Worm (Caenorhabditis elegans): Measurements from ENCODE around the gene fln-2.
A peak's percentile ranks its signal among the peaks of the same experiment; 100 is the strongest.

Gene fln-2

DNA sequence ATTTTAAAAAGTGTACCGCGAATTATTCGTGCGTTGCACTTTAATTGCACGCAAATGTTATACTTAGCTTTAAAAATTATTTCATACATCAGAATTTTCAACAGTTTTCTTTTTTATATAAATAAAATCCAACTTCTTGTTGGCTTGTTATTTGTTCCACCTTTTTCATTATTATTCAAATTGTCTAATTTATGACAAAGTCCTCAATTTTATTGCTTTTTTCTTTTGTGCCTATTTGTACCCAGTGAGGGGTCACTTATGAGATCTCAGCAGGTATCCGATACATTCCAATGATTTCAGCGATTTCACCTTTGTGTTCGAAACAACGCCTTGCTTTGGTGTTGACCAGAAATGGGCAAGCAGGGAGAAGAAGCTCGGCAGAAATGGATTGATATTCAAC lies at the start of gene fln-2:
Gene fln-2 (plus strand): TSS at position 301 of the 400 bp plus-strand sequence.
- no peak for TF ChIP-seq him-1 (tag; optimal IDR thresholded peaks at IDR 0.05)
- no peak for TF ChIP-seq W03F9.2 (tag; optimal IDR thresholded peaks at IDR 0.05)
- TF ChIP-seq dao-5 (tag; optimal IDR thresholded peaks at IDR 0.05) = no peak

DNA sequence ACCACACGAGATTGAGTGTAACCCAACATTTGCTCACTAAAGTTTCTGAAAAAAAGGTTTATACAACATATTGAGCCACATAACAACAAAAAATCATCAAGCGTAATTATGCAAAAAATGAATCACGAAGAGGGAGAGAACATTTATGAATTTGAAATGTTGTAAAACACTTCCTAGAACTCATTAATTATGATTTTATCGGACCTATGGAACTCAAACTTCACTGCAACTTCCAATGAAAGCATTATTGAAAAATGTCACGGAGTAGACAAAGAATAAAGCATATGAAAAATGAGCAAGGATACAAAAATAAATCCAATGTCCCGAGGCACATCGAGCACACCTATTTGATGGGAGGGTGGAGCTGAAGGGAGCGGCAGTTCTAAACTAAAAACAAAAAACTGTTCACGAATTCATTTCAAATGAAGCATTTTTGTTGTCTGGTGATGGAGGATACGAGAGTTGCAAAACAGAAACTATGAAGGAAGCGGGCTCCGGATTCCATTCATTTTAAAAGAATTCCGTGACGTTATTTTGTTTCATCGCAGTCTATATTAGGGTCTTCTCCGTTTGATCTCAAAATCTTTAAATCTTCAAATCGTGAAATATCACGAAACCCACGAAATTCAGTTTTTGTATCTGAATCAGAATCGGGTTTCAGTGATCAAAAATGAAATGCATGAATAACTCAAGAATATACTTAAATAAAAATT lies 47.5 kb upstream of the fln-2 start, which contains the start of gene flp-20:
Gene flp-20 (minus strand): TSS at position 51 of the 713 bp plus-strand sequence.
- TF ChIP-seq dao-5 (tag; optimal IDR thresholded peaks at IDR 0.05) (no peak), him-1 (tag; optimal IDR thresholded peaks at IDR 0.05) (no peak), W03F9.2 (tag; optimal IDR thresholded peaks at IDR 0.05) (no peak)

DNA sequence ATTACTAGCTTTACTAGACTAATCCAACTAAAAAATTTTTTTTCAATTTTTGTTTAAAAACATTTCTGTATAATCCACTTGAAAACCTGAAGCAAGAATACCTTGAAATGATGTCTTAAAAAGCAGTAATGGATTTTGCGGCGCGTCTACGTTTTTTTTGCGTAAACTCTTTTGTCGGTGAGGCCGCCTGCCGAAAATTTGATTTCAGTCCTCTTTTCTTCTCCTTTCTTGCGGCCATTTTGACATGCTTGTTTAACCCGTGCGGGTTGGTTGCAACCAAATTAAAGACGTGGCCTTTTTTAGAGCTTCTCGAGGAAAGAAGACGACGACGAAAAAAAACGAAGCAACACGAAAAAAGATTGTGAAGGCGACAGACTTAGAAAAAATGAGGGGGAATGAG lies 36.4 kb upstream of the fln-2 start:
- TF ChIP-seq dao-5 (tag; optimal IDR thresholded peaks at IDR 0.05) = no peak
- TF ChIP-seq him-1 (tag; optimal IDR thresholded peaks at IDR 0.05) = no peak
- no peak for TF ChIP-seq W03F9.2 (tag; optimal IDR thresholded peaks at IDR 0.05)

DNA sequence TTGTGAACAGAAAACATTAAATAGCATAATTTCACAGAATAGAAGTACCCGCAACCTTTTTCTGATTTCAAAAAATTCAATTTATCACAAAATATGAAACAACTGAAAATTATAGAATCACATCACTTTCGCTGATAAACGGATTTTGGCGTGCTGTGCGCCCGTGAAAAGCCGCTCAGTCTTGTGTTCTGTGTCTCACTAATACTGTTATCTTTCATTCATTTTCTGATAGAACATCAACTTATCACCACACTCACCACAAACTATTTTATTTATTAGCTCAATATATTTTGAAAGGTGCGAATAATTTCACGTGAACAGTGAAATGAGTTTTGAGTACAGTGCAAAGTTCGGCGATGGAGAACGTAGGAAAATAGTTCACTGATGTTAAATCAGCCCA lies 33.4 kb upstream of the fln-2 start:
- TF ChIP-seq him-1 (tag; optimal IDR thresholded peaks at IDR 0.05) = no peak
- no peak for TF ChIP-seq dao-5 (tag; optimal IDR thresholded peaks at IDR 0.05)
- TF ChIP-seq W03F9.2 (tag; optimal IDR thresholded peaks at IDR 0.05) = no peak

DNA sequence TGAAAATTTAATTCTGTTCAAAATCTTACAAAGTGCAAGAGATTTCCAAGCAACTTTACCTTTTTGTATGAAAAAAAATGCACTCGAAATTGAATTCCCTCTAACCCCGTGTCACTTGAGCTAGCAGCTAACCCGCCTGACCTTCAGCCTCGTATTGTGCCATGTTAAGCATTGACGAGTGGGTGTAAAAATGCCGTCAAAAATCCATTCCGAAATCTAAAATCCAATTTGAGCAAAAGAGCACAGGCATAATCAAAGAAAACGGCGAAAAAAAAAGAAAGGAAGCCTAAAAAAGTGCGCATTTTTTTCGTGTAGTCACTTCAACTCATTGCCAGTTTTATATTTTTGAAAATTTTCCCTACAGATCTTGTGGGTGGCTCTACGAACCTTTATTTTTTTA lies 33.0 kb upstream of the fln-2 start, which contains the start of gene pkc-2:
Gene pkc-2 (plus strand): TSS at position 318 of the 400 bp plus-strand sequence.
- TF ChIP-seq W03F9.2 (tag; optimal IDR thresholded peaks at IDR 0.05) (no peak), him-1 (tag; optimal IDR thresholded peaks at IDR 0.05) (no peak), dao-5 (tag; optimal IDR thresholded peaks at IDR 0.05) (no peak)

DNA sequence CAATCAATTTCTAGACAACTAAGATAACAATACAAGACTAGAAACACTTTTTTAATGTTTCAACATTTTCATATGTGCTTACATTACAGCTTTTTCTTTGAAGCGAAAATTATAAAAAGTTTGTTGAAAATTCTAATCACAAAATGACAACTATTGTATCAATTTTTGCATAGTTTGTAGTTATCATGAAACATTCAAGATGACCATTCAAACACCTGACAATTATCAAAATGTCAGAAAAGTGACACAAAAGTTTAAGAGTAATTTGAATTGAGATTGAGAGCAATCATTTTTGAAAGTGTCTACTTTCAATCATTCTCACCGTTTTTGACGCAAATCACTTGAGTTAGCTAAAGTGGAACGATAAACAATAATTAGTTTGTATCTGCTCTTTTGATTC lies 27.6 kb upstream of the fln-2 start:
- no peak for TF ChIP-seq him-1 (tag; optimal IDR thresholded peaks at IDR 0.05)

DNA sequence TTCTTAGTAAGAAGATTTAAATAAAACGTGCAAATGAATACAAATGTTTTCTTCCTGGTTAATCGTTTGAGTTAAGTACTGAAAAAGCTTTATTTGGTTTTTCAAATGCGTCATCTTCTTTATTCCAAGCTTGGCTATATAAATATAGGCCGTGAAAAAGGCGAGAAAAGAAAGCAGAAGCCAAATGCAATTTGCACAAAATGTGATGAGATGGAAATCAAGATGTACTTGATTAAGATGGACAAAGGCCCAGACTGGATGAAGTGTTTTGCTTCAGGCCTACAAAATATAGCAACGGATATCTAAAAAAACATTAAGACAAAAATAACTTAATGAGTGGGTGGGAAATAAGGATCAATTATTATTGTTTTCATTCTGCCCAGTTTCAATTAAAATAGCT lies 25.3 kb upstream of the fln-2 start:
- TF ChIP-seq dao-5 (tag; optimal IDR thresholded peaks at IDR 0.05) = no peak
- TF ChIP-seq W03F9.2 (tag; optimal IDR thresholded peaks at IDR 0.05) = no peak
- TF ChIP-seq him-1 (tag; optimal IDR thresholded peaks at IDR 0.05) = no peak

DNA sequence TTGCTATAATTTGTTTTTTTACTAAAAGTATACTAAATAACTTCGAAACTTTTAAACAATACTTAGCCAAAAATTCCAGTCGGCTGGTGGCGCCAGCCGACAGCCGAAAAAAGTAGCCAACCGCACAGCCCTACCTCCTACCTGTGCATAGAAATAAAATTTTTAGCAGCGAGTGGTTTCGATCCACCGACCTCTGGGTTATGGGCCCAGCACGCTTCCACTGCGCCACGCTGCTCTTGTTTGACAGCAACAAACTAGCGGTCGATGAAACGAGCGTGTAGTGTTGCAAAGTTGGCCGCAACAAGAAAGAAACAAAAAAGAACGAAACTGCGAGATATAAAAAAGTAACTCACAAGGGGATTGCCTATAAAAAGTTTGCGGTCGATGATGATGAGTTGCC lies 24.5 kb upstream of the fln-2 start:
- TF ChIP-seq him-1 (tag; optimal IDR thresholded peaks at IDR 0.05) = peak; percentile 29
- TF ChIP-seq W03F9.2 (tag; optimal IDR thresholded peaks at IDR 0.05) = no peak
- TF ChIP-seq dao-5 (tag; optimal IDR thresholded peaks at IDR 0.05) = peak; percentile 23

DNA sequence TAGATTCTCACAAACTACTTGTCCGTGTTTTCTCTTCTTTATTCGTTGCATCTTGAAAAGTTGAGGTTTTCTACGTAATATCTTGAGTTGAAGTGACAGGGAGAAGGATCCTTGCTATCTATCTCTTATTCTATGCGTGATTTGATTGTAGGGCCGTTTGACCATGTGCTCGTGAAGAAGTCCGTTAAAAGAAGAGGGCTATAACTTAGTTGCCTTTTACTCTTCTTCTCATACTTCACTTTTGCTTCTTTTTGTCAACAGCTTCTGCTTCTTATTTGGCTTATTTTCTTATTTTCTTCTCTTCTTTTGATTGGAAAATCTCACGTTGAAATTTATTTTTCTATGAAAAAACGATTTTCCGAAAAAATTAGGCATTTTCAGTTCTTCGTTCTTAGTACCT lies 23.8 kb upstream of the fln-2 start:
- TF ChIP-seq dao-5 (tag; optimal IDR thresholded peaks at IDR 0.05) (no peak), him-1 (tag; optimal IDR thresholded peaks at IDR 0.05) (no peak), W03F9.2 (tag; optimal IDR thresholded peaks at IDR 0.05) (no peak)

DNA sequence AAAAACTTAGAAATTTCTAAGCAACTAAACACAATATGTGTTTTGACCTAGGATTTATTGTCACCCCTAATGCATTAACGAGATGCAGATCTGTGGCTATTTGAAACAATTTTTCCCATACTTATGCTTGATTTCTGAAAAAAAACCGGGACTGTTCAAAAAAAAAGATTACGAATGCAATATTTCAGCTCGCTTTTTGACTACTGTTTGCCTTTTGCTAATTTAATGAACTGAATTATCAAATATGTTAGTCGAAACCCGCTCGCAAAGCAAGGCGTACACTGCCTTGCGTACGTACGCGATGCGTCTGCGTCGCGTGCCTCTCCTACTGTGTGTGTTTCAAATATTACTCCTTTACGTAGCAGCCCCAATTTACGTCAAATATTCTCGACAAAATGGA lies 10.5 kb upstream of the fln-2 start, which contains the start of gene C23F12.4:
Gene C23F12.4 (plus strand): TSS at position 301 of the 400 bp plus-strand sequence.
- TF ChIP-seq dao-5 (tag; optimal IDR thresholded peaks at IDR 0.05) = no peak
- TF ChIP-seq him-1 (tag; optimal IDR thresholded peaks at IDR 0.05) = no peak
- no peak for TF ChIP-seq W03F9.2 (tag; optimal IDR thresholded peaks at IDR 0.05)

DNA sequence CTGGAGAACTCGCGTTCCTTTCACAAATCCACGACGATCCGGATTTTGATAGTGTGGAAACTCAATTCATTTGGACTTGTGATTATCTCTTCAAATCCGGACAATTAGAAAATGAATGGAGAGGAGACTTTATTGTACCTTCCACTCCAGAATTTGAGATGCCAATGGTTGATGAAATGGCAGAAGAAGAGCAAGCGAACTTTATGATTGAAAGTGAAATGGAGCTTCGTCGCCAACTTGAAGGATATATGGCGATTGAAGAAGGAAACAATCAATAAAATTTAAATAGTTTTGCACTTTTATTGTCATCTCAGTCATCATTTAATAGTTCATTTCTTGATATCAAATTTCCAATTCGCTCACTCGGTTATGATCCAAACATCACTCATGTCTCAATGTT lies 8.8 kb upstream of the fln-2 start:
- no peak for TF ChIP-seq him-1 (tag; optimal IDR thresholded peaks at IDR 0.05)
- TF ChIP-seq W03F9.2 (tag; optimal IDR thresholded peaks at IDR 0.05) = no peak
- TF ChIP-seq dao-5 (tag; optimal IDR thresholded peaks at IDR 0.05) = no peak

DNA sequence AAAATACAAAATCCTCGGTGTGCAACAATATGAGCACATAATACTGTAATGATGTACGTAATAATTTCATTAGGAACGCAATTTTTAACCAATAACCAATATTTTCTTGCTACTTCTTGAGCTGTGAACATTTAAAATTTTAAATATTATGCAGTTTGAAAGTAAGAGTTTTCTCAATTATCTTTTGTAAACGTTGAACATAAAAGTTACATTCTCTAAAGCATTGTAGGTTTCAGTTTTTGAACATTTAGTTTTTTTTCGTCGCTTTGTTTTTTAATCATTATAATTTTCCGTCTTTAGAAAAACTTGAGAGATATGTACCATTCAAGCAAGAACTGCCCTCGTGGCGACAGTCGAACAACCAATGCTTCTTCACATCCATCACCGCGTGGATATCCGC lies 6.2 kb upstream of the fln-2 start, which contains the start of gene C23F12.3:
Gene C23F12.3 (plus strand): TSS at position 301 of the 400 bp plus-strand sequence.
- no peak for TF ChIP-seq W03F9.2 (tag; optimal IDR thresholded peaks at IDR 0.05)
- no peak for TF ChIP-seq him-1 (tag; optimal IDR thresholded peaks at IDR 0.05)
- TF ChIP-seq dao-5 (tag; optimal IDR thresholded peaks at IDR 0.05) = no peak

DNA sequence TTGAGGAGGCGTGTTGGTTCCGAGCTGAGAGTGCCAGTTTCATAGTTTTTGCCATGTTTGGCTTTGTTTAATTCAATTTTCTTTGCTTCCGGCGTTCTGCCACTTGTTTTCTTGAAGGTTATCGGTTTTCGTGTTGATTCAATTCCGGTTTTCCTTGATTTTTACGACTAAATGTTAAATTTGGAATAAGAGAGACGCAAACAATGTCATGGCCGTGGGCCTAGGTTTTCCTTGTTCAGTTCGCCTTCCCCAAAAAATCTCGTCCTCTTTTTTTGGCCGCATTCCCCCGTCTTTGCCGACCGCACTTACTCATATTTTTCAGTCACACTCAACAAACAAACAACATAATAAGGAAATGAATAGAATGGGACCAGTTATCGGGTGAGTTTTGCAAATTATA lies 3.8 kb upstream of the fln-2 start, which contains the start of gene C23F12.9:
Gene C23F12.9 (plus strand): TSS at position 301 of the 400 bp plus-strand sequence.
- TF ChIP-seq him-1 (tag; optimal IDR thresholded peaks at IDR 0.05) = no peak
- TF ChIP-seq dao-5 (tag; optimal IDR thresholded peaks at IDR 0.05) = no peak
- TF ChIP-seq W03F9.2 (tag; optimal IDR thresholded peaks at IDR 0.05) = no peak

DNA sequence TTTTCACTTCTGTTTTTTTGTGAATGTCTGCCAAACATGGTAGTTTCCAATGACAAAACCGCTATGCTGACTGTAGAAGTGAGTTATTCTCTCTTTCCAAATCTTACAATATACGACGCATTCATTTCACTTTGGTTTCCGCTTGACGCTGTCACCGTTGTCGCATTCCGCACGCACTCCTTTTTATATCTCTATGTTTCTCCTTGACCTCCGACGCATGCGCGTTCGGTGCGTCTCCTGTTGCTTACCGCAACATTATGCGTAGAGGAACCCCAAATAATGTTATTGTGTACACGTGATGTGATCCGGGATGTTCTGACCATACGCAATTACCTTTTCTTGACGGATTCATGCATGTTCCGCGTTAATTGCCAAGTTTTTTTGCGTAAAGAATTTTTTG lies 4.5 kb downstream of the fln-2 start:
- TF ChIP-seq W03F9.2 (tag; optimal IDR thresholded peaks at IDR 0.05) (no peak), him-1 (tag; optimal IDR thresholded peaks at IDR 0.05) (no peak), dao-5 (tag; optimal IDR thresholded peaks at IDR 0.05) (no peak)

DNA sequence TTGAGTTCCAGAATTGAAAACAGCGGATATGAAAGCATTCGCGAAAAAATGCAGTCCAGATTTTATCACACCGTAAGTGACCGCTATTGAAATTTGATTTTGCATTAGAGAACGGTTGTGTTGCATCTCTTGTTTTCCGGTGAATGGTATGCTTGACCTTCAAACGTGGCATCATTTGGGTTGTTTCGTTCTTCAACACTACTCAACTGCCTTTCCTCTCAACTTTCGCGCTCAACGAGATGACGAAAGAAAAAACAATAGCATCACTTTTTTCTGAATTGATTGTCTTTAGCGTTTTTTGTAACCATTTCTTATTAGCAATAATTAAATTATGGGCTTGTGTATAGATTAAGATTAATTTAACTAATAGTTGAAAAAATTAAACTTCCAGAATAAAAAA lies 5.0 kb downstream of the fln-2 start:
- TF ChIP-seq W03F9.2 (tag; optimal IDR thresholded peaks at IDR 0.05) (no peak), dao-5 (tag; optimal IDR thresholded peaks at IDR 0.05) (no peak), him-1 (tag; optimal IDR thresholded peaks at IDR 0.05) (no peak)

All from whole organism, L4/young adult.